Worm (Caenorhabditis elegans) whole organism, L1 larva: ENCODE results near the gene rfp-1.

ENCODE experiments used
- C04F5.9 ChIP-seq: sonication (generic microtip); optimal IDR thresholded peaks from 2 replicates; lab custom pipeline; 2016; ENCODE audit warnings: missing genetic modification characterization, missing compliant biosample characterization
- C34B4.2 ChIP-seq: sonication (generic microtip); optimal IDR thresholded peaks from 2 replicates; lab custom pipeline; 2017; ENCODE audit warnings: mild to moderate bottlenecking, missing genetic modification characterization, missing compliant biosample characterization
- F16B12.6 ChIP-seq: fragments of 150-350 bp; optimal IDR thresholded peaks from 2 replicates; lab custom pipeline; 2014; ENCODE audit warnings: missing biosample characterization, missing genetic modification characterization
- Y116A8C.19 ChIP-seq: sonication (generic microtip); optimal IDR thresholded peaks from 2 replicates; lab custom pipeline; 2016; ENCODE audit warnings: missing compliant biosample characterization, missing genetic modification characterization, borderline replicate concordance
- aha-1 ChIP-seq: fragments of 150-350 bp; optimal IDR thresholded peaks from 2 replicates; lab custom pipeline; 2014; ENCODE audit warnings: missing biosample characterization, missing genetic modification characterization
- alr-1 ChIP-seq: fragments of 200-800 bp; sonication (Bioruptor generic); optimal IDR thresholded peaks from 2 replicates; lab custom pipeline; 2018; ENCODE audit warnings: borderline replicate concordance, mild to moderate bottlenecking, missing genetic modification characterization, missing compliant biosample characterization
- aly-2 ChIP-seq: fragments of 150-350 bp; optimal IDR thresholded peaks from 2 replicates; lab custom pipeline; 2014; ENCODE audit warnings: missing biosample characterization, missing genetic modification characterization
- ama-1 ChIP-seq: fragments of 150-350 bp; optimal IDR thresholded peaks from 2 replicates; lab custom pipeline; 2014
- ceh-63 ChIP-seq: fragments of 200-800 bp; sonication (Bioruptor generic); optimal IDR thresholded peaks from 2 replicates; lab custom pipeline; 2018; ENCODE audit warnings: mild to moderate bottlenecking, missing genetic modification characterization, missing compliant biosample characterization
- ceh-8 ChIP-seq: fragments of 200-800 bp; sonication (Bioruptor generic); optimal IDR thresholded peaks from 2 replicates; lab custom pipeline; 2018; ENCODE audit warnings: mild to moderate bottlenecking, missing genetic modification characterization, moderate library complexity, missing compliant biosample characterization
- ceh-88 ChIP-seq: fragments of 200-800 bp; sonication (Bioruptor generic); IDR thresholded peaks from 2 replicates; pipeline ENCODE4 v1.3.6; 2022; ENCODE audit warnings: missing genetic modification characterization, missing compliant biosample characterization
- ces-1 ChIP-seq: fragments of 150-350 bp; optimal IDR thresholded peaks from 2 replicates; lab custom pipeline; 2014; ENCODE audit warnings: missing biosample characterization, missing genetic modification reagents, missing genetic modification characterization
- dsc-1 ChIP-seq: sonication (generic microtip); optimal IDR thresholded peaks from 2 replicates; lab custom pipeline; 2016; ENCODE audit warnings: mild to moderate bottlenecking, missing genetic modification characterization, missing compliant biosample characterization
- efl-3 ChIP-seq: fragments of 200-800 bp; sonication (Bioruptor generic); optimal IDR thresholded peaks from 2 replicates; lab custom pipeline; 2018; ENCODE audit warnings: mild to moderate bottlenecking, missing genetic modification characterization, missing compliant biosample characterization
- egl-13 ChIP-seq: sonication (generic microtip); optimal IDR thresholded peaks from 2 replicates; lab custom pipeline; 2016; ENCODE audit warnings: missing genotype, missing genetic modification reagents, missing genetic modification characterization, missing compliant biosample characterization
- elt-2 ChIP-seq: sonication (generic microtip); optimal IDR thresholded peaks from 2 replicates; lab custom pipeline; 2016; ENCODE audit warnings: missing genetic modification characterization, mild to moderate bottlenecking, inconsistent platforms, missing compliant biosample characterization, missing genetic modification reagents
- elt-3 ChIP-seq, 6 experiments: fragments of 150-350 bp in 1 of 6; sonication (generic microtip); optimal IDR thresholded peaks; 2 replicates each; lab custom pipeline; 2017 to 2018; ENCODE audit warnings: missing biosample characterization in 6 of 6, missing genetic modification characterization in 6 of 6, inconsistent platforms in 1 of 6
- fkh-10 ChIP-seq: sonication (generic microtip); optimal IDR thresholded peaks from 2 replicates; lab custom pipeline; 2017; ENCODE audit warnings: missing biosample characterization, missing genetic modification reagents, missing genetic modification characterization
- fkh-4 ChIP-seq: sonication (generic microtip); optimal IDR thresholded peaks from 2 replicates; lab custom pipeline; 2016; ENCODE audit warnings: missing compliant biosample characterization, missing genetic modification characterization, borderline replicate concordance
- fkh-8 ChIP-seq: sonication (generic microtip); optimal IDR thresholded peaks from 2 replicates; lab custom pipeline; 2016; ENCODE audit warnings: mild to moderate bottlenecking, missing genetic modification characterization, missing compliant biosample characterization
- grh-1 ChIP-seq: fragments of 200-800 bp; sonication (Bioruptor generic); IDR thresholded peaks from 2 replicates; pipeline ENCODE4 v1.3.6; 2022; ENCODE audit warnings: missing genetic modification reagents, missing genetic modification characterization, missing compliant biosample characterization
- hlh-17 ChIP-seq: fragments of 200-800 bp; sonication (Bioruptor generic); optimal IDR thresholded peaks from 2 replicates; lab custom pipeline; 2018; ENCODE audit warnings: missing genetic modification characterization, mild to moderate bottlenecking, missing compliant biosample characterization, moderate library complexity, borderline replicate concordance
- hlh-4 ChIP-seq: sonication (generic microtip); optimal IDR thresholded peaks from 2 replicates; lab custom pipeline; 2016; ENCODE audit warnings: mild to moderate bottlenecking, missing genetic modification characterization, missing compliant biosample characterization
- hpl-2 ChIP-seq: fragments of 150-350 bp; optimal IDR thresholded peaks from 2 replicates; lab custom pipeline; 2014; ENCODE audit warnings: missing biosample characterization, missing genetic modification reagents, missing genetic modification characterization
- irx-1 ChIP-seq: sonication (generic microtip); optimal IDR thresholded peaks from 2 replicates; lab custom pipeline; 2016; ENCODE audit warnings: missing genetic modification characterization, missing compliant biosample characterization
- lin-13 ChIP-seq: fragments of 150-350 bp; optimal IDR thresholded peaks from 2 replicates; lab custom pipeline; 2014; ENCODE audit warnings: missing biosample characterization, missing genetic modification reagents, missing genetic modification characterization
- lin-15B ChIP-seq: fragments of 150-350 bp; sonication (generic microtip); optimal IDR thresholded peaks from 3 replicates; lab custom pipeline; 2014; ENCODE audit warnings: missing biosample characterization, missing genetic modification characterization
- lin-39 ChIP-seq: fragments of 150-350 bp; optimal IDR thresholded peaks from 2 replicates; lab custom pipeline; 2014; ENCODE audit warnings: missing biosample characterization, missing genetic modification reagents, missing genetic modification characterization
- lir-3 ChIP-seq: sonication (generic microtip); optimal IDR thresholded peaks from 2 replicates; lab custom pipeline; 2016; ENCODE audit warnings: mild to moderate bottlenecking, missing genetic modification characterization, moderate library complexity, missing compliant biosample characterization; ENCODE audit not compliant: poor library complexity
- mab-9 ChIP-seq: fragments of 200-800 bp; sonication (Bioruptor generic); IDR thresholded peaks from 2 replicates; pipeline ENCODE4 v1.3.6; 2022; ENCODE audit warnings: missing genetic modification reagents, missing genetic modification characterization, missing compliant biosample characterization
- mep-1 ChIP-seq: fragments of 150-350 bp; optimal IDR thresholded peaks from 2 replicates; lab custom pipeline; 2014; ENCODE audit warnings: missing biosample characterization, missing genetic modification characterization
- nhr-12 ChIP-seq: sonication (generic microtip); optimal IDR thresholded peaks from 2 replicates; lab custom pipeline; 2017; ENCODE audit warnings: missing biosample characterization, missing genetic modification characterization
- nhr-19 ChIP-seq: fragments of 200-800 bp; sonication (Bioruptor generic); conservative IDR thresholded peaks from 2 replicates; pipeline ENCODE4 v1.3.6; 2022; ENCODE audit warnings: missing genetic modification characterization, missing compliant biosample characterization
- nhr-20 ChIP-seq: sonication (generic microtip); optimal IDR thresholded peaks from 2 replicates; lab custom pipeline; 2016; ENCODE audit warnings: mild to moderate bottlenecking, missing genetic modification characterization, missing compliant biosample characterization
- nhr-237 ChIP-seq: fragments of 150-350 bp; optimal IDR thresholded peaks from 2 replicates; lab custom pipeline; 2014; ENCODE audit warnings: missing biosample characterization, missing genetic modification characterization
- nhr-28 ChIP-seq: fragments of 150-350 bp; optimal IDR thresholded peaks from 2 replicates; lab custom pipeline; 2014; ENCODE audit warnings: missing biosample characterization, missing genetic modification characterization
- nhr-47 ChIP-seq: sonication (generic microtip); optimal IDR thresholded peaks from 2 replicates; lab custom pipeline; 2016; ENCODE audit warnings: mild to moderate bottlenecking, missing genetic modification characterization, moderate library complexity, missing compliant biosample characterization
- nhr-76 ChIP-seq: sonication (generic microtip); optimal IDR thresholded peaks from 2 replicates; lab custom pipeline; 2017; ENCODE audit warnings: missing biosample characterization, missing genetic modification characterization
- nhr-77 ChIP-seq: fragments of 150-350 bp; optimal IDR thresholded peaks from 2 replicates; lab custom pipeline; 2014; ENCODE audit warnings: missing biosample characterization, missing genetic modification characterization
- nhr-84 ChIP-seq: sonication (generic microtip); optimal IDR thresholded peaks from 2 replicates; lab custom pipeline; 2017; ENCODE audit warnings: missing biosample characterization, missing genetic modification characterization
- nhr-85 ChIP-seq: sonication (generic microtip); peaks from one replicate; lab custom pipeline; 2016; ENCODE audit warnings: missing genetic modification characterization, inconsistent platforms, missing compliant biosample characterization
- pag-3 ChIP-seq: sonication (generic microtip); optimal IDR thresholded peaks from 2 replicates; lab custom pipeline; 2017; ENCODE audit warnings: missing genetic modification characterization, mild to moderate bottlenecking, missing compliant biosample characterization, antibody characterized with exemption, borderline replicate concordance; ENCODE audit not compliant: insufficient read depth
- pqm-1 ChIP-seq: sonication (generic microtip); optimal IDR thresholded peaks from 3 replicates; lab custom pipeline; 2017; ENCODE audit warnings: missing biosample characterization, missing genetic modification characterization
- rnt-1 ChIP-seq: sonication (generic microtip); optimal IDR thresholded peaks from 2 replicates; lab custom pipeline; 2016; ENCODE audit warnings: mild to moderate bottlenecking, missing genetic modification characterization, moderate library complexity, missing compliant biosample characterization
- skn-1 ChIP-seq: fragments of 150-350 bp; optimal IDR thresholded peaks from 2 replicates; lab custom pipeline; 2014; ENCODE audit warnings: missing biosample characterization, missing genetic modification characterization
- tlp-1 ChIP-seq: fragments of 150-350 bp; optimal IDR thresholded peaks from 2 replicates; lab custom pipeline; 2014; ENCODE audit warnings: missing biosample characterization, missing genetic modification characterization
- unc-130 ChIP-seq: fragments of 150-350 bp; optimal IDR thresholded peaks from 2 replicates; lab custom pipeline; 2017; ENCODE audit warnings: missing biosample characterization, missing genetic modification characterization, inconsistent platforms
- unc-62 ChIP-seq: fragments of 150-350 bp; optimal IDR thresholded peaks from 2 replicates; lab custom pipeline; 2014; ENCODE audit warnings: missing biosample characterization, missing genetic modification reagents, missing genetic modification characterization
- unc-98 ChIP-seq: fragments of 200-800 bp; sonication (Bioruptor generic); IDR thresholded peaks from 2 replicates; pipeline ENCODE4 v1.3.6; 2022; ENCODE audit warnings: missing genetic modification characterization, missing compliant biosample characterization
- vab-15 ChIP-seq: sonication (generic microtip); optimal IDR thresholded peaks from 2 replicates; lab custom pipeline; 2017; ENCODE audit warnings: missing genotype, mild to moderate bottlenecking, missing genetic modification characterization, missing compliant biosample characterization
- zip-4 ChIP-seq: fragments of 200-800 bp; sonication (Bioruptor generic); optimal IDR thresholded peaks from 2 replicates; lab custom pipeline; 2018; ENCODE audit warnings: mild to moderate bottlenecking, missing genetic modification characterization, moderate library complexity, missing compliant biosample characterization
- ztf-4 ChIP-seq: fragments of 150-350 bp; optimal IDR thresholded peaks from 2 replicates; lab custom pipeline; 2014; ENCODE audit warnings: missing biosample characterization, missing genetic modification characterization

rfp-1 gene

DNA sequence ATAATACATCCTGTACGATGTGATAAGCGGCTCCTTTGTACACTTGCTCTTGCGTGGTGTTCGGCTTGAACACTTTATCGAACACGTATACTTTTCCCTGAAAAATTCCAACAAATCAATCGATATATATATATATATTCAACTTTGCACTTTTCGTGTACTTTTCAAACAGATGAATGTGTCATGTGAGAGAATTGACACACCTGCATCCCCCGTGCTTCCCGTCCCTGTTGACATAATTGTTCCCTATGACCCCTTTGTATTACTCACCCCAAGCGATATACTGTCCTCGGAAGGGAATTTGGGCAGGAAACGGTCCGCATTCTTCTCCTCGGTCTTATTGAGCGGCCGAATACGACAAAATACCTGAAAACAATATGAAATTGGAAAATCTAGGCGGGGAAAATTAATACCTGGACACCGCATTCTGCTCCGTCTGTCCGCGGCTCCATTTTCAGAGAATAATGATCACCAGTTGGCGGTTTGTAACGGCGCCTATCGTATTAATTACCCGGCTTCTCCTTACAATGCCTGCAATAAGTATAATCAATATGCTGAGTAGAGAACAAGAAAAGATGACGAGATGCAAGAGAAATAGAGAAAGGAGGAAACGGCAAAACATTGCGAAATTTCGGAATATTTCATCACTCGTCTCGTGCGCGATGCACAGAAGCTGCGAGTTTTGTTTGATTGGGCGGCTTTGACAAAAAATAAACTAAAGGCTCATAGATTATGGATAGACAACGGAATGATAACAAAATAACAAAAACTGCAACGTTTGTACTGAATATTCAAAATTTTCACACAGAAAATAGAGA, 3.6 kb upstream of the rfp-1 start, which contains the start of gene unc-116 (continued):
- TF ChIP-seq lin-15B (tag; lab: Kevin White, UChicago) (peak; percentile 18), ces-1 (no peak), fkh-4 (no peak), tlp-1 (tag; lab: Kevin White, UChicago) (no peak), nhr-76 (tag; lab: Kevin White, UChicago) (no peak), pqm-1 (tag; lab: Kevin White, UChicago) (no peak), aha-1 (tag; lab: Kevin White, UChicago) (no peak), mep-1 (peak; percentile 57), lir-3 (tag; lab: Kevin White, UChicago) (peak; percentile 22), nhr-77 (tag; lab: Kevin White, UChicago) (no peak), nhr-20 (no peak), fkh-10 (GFP tag; lab: Kevin White, UChicago) (no peak), hpl-2 (GFP tag; lab: Kevin White, UChicago) (peak; percentile 49), nhr-47 (tag; lab: Kevin White, UChicago) (peak; percentile 47), hlh-4 (tag; lab: Kevin White, UChicago) (no peak), dsc-1 (tag; lab: Kevin White, UChicago) (no peak), ztf-4 (tag; lab: Kevin White, UChicago) (peak; percentile 54), irx-1 (no peak), rnt-1 (no peak), skn-1 (tag; lab: Kevin White, UChicago) (peak; percentile 94), elt-2 (tag; lab: Kevin White, UChicago) (no peak), mab-9 (GFP tag; lab: Robert Waterston, UW) (no peak), nhr-12 (tag; lab: Kevin White, UChicago) (no peak), grh-1 (GFP tag; lab: Robert Waterston, UW) (no peak), zip-4 (GFP tag; lab: Kevin White, UChicago) (peak; percentile 92), egl-13 (peak; percentile 26), alr-1 (tag; lab: Kevin White, UChicago) (no peak), fkh-8 (peak; percentile 67), nhr-84 (no peak), C34B4.2 (tag; lab: Kevin White, UChicago) (no peak), efl-3 (GFP tag; lab: Kevin White, UChicago) (no peak), elt-3 (tag; optimal IDR thresholded peaks at IDR 0.05; lab: Kevin White, UChicago) (peak in 1 of 6 experiments; percentile 13), nhr-19 (peak; percentile 32; the same call in 1 of the 2 replicates), F16B12.6 (tag; lab: Kevin White, UChicago) (peak; percentile 43), lin-13 (GFP tag; lab: Kevin White, UChicago) (peak; percentile 7), unc-62 (GFP tag; lab: Kevin White, UChicago) (no peak), nhr-28 (no peak), Y116A8C.19 (tag; lab: Kevin White, UChicago) (no peak), hlh-17 (GFP tag; lab: Kevin White, UChicago) (no peak), ceh-8 (GFP tag; lab: Kevin White, UChicago) (no peak), unc-98 (GFP tag; lab: Robert Waterston, UW) (no peak), ceh-63 (GFP tag; lab: Kevin White, UChicago) (no peak), pag-3 (tag; lab: Kevin White, UChicago) (no peak), vab-15 (no peak), nhr-85 (tag; lab: Kevin White, UChicago) (peak; percentile 74), unc-130 (tag; lab: Kevin White, UChicago) (peak; percentile 2), ama-1 (lab: Kevin White, UChicago) (no peak), aly-2 (tag; lab: Kevin White, UChicago) (no peak), nhr-237 (peak; percentile 11), ceh-88 (GFP tag; lab: Robert Waterston, UW) (no peak), lin-39 (no peak), C04F5.9 (tag; lab: Kevin White, UChicago) (no peak)
